Worm (Caenorhabditis elegans): ENCODE data around the gene F37A8.5.

The F37A8.5 gene

ce11 chrIII:3957119-3957739 is 805 bp downstream of the F37A8.5 start:
- TF ChIP-seq dmd-4 (tag; optimal IDR thresholded peaks at IDR 0.05) (no peak), snpc-4 (tag; optimal IDR thresholded peaks at IDR 0.05) (peak; percentile 33)

DNA sequence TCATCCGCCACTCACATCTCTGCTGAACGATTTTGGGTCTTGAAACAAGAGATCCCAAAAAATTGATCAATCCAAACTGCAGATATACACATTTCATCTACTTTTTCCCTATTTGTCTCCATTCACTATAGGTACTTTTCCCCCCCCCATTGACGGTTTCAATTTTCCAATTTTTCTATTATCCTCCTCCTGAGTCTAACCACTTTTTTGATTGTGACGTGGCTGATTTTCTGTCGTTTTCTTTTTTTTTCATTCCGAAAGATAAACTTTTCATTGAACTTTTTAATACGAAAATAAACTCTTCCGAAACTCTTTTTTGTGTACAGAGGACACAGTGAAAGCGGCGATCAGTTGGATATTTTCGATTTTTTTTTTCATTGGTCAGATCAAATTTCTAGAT is 1.4 kb downstream of the F37A8.5 start:
- TF ChIP-seq mbf-1 (tag; optimal IDR thresholded peaks at IDR 0.05) (no peak), ama-1 (optimal IDR thresholded peaks at IDR 0.05) (peak; percentile 22), blmp-1 (tag; optimal IDR thresholded peaks at IDR 0.05; ENCODE audit: insufficient read depth) (no peak), elt-1 (tag; optimal IDR thresholded peaks at IDR 0.05) (no peak), ceh-82 (tag; optimal IDR thresholded peaks at IDR 0.05) (no peak), lsy-2 (tag; optimal IDR thresholded peaks at IDR 0.05) (no peak), nhr-25 (tag; optimal IDR thresholded peaks at IDR 0.05) (no peak), snpc-4 (tag; optimal IDR thresholded peaks at IDR 0.05) (no peak)

- TF ChIP-seq nhr-11 (tag; optimal IDR thresholded peaks at IDR 0.05) (no peak), gmeb-1 (tag; optimal IDR thresholded peaks at IDR 0.05) (no peak), mdl-1 (tag; optimal IDR thresholded peaks at IDR 0.05) (no peak), blmp-1 (tag; optimal IDR thresholded peaks at IDR 0.05; ENCODE audit: insufficient read depth) (peak; percentile 84), peb-1 (tag; optimal IDR thresholded peaks at IDR 0.05) (no peak), ztf-1 (GFP tag; conservative IDR thresholded peaks at IDR 0.05) (no peak)
Observed at ce11 chrIII:3959206-3959605, 2.8 kb downstream of the F37A8.5 start.

DNA sequence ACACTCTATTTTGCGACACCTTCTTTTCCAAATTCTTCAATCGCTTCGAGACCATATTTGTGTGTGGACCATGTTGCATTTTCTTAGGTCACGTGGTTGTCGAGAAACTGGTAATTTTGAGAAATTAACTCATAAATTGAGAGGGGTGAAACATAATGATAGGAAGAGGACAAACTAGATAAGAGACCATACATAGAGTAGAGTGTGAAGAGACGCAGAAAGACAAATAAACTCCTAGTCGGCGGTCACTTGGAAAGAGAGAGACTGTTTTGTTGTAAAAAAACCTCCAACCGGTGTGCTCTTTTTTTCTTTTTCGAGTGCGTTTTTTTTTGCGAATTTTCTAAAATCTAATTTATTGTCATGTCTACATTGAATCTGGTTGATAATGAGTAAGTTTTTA is 3.6 kb downstream of the F37A8.5 start, which contains the start of gene R10E9.3:
Gene R10E9.3, plus strand, starts transcription at position 235 of the 400 bp plus-strand sequence.
- TF ChIP-seq ceh-82 (tag; optimal IDR thresholded peaks at IDR 0.05), result no peak
- TF ChIP-seq fos-1 (tag; optimal IDR thresholded peaks at IDR 0.05), result peak; percentile 46
- TF ChIP-seq mdl-1 (tag; optimal IDR thresholded peaks at IDR 0.05), result no peak
- TF ChIP-seq nhr-11 (tag; optimal IDR thresholded peaks at IDR 0.05), result no peak

DNA sequence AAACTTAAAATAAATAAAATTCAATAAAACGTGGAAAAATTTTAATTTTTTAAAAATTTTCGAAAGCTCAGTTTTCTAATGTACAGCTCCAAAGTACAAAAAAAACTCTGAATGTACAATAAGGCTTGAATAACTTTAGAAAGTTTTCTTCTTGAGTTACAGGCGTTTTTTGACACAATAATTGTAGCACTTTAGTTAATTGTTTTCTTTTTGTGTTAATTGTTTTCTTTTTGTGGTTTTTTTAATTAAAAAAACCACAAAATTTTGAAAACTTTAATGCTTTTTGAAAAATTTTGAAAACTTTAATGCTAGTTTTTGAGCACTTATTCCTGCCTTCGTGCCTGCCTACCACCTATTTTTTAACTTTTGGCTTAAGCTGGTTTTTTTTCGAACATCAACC is 7.8 kb downstream of the F37A8.5 start, which contains the start of gene R10E9.2:
Gene R10E9.2, minus strand, starts transcription at position 101 of the 400 bp plus-strand sequence.
- TF ChIP-seq C34F6.9 (tag; optimal IDR thresholded peaks at IDR 0.05) (no peak), ceh-16 (tag; optimal IDR thresholded peaks at IDR 0.05) (no peak), unc-39 (tag; optimal IDR thresholded peaks at IDR 0.05) (no peak), dmd-4 (tag; optimal IDR thresholded peaks at IDR 0.05) (no peak), ama-1 (optimal IDR thresholded peaks at IDR 0.05) (no peak), nhr-237 (tag; optimal IDR thresholded peaks at IDR 0.05) (no peak), mdl-1 (tag; optimal IDR thresholded peaks at IDR 0.05) (no peak), nhr-129 (tag; optimal IDR thresholded peaks at IDR 0.05) (no peak)

DNA sequence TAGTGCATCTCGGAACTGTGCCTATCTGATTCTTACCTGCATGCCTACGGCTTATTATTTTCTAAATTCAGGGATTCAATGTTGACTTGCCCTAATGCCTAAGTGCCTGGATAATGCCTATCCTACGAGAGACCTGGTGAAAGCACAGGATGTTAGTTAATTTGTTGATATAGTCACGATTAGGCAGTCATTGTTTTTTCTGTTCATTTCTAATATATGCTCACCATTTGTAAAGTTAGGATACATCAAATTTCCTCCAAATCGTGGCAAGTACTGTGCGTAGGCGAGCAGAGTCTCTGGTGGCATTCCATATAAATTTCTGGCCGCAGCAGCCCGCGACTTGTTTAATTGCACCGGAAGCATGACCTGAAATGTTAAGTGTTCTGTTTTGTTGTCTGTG is 9.7 kb downstream of the F37A8.5 start:
- TF ChIP-seq lin-39 (tag; optimal IDR thresholded peaks at IDR 0.05), result no peak
- TF ChIP-seq nhr-11 (tag; optimal IDR thresholded peaks at IDR 0.05), result no peak
- TF ChIP-seq sma-3 (GFP tag; optimal IDR thresholded peaks at IDR 0.05), result no peak
- no peak for TF ChIP-seq Y55F3AM.14 (GFP tag; optimal IDR thresholded peaks at IDR 0.05)
- no peak for TF ChIP-seq dmd-4 (tag; optimal IDR thresholded peaks at IDR 0.05)
- no peak for TF ChIP-seq crh-2 (tag; optimal IDR thresholded peaks at IDR 0.05)
- no peak for TF ChIP-seq ztf-4 (tag; optimal IDR thresholded peaks at IDR 0.05)
- TF ChIP-seq blmp-1 (tag; optimal IDR thresholded peaks at IDR 0.05; ENCODE audit: insufficient read depth), result no peak

ce11 chrIII:3969133-3969532 is 12.7 kb downstream of the F37A8.5 start:
- no peak for TF ChIP-seq R02D3.7 (tag; optimal IDR thresholded peaks at IDR 0.05)
- TF ChIP-seq lin-39 (tag; optimal IDR thresholded peaks at IDR 0.05), result peak; percentile 7
- TF ChIP-seq unc-55 (GFP tag; optimal IDR thresholded peaks at IDR 0.05), result peak; percentile 42
- no peak for TF ChIP-seq ztf-1 (GFP tag; conservative IDR thresholded peaks at IDR 0.05)
- TF ChIP-seq zag-1 (tag; optimal IDR thresholded peaks at IDR 0.05), result peak; percentile 16
- TF ChIP-seq nhr-237 (tag; optimal IDR thresholded peaks at IDR 0.05), result no peak

ce11 chrIII:3970395-3970794 is 14.0 kb downstream of the F37A8.5 start:
- TF ChIP-seq nhr-6 (tag; optimal IDR thresholded peaks at IDR 0.05) (no peak), C34F6.9 (tag; optimal IDR thresholded peaks at IDR 0.05) (no peak), F13H6.1 (tag; optimal IDR thresholded peaks at IDR 0.05) (no peak), ceh-82 (tag; optimal IDR thresholded peaks at IDR 0.05) (no peak), mab-5 (tag; optimal IDR thresholded peaks at IDR 0.05) (no peak), elt-1 (tag; optimal IDR thresholded peaks at IDR 0.05) (no peak)
